Worm (Caenorhabditis elegans) whole organism, late embryonic: Measurements from ENCODE around the gene C28D4.4.

Source experiments
- C08G9.2 ChIP-seq: sonication (generic microtip); optimal IDR thresholded peaks from 2 replicates; lab custom pipeline; 2016; ENCODE audit warnings: mild to moderate bottlenecking, missing genetic modification characterization, moderate library complexity, missing compliant biosample characterization
- C38D4.7 ChIP-seq: fragments of 200-800 bp; sonication (Bioruptor generic); optimal IDR thresholded peaks from 2 replicates; lab custom pipeline; 2018; ENCODE audit warnings: mild to moderate bottlenecking, missing genetic modification characterization, moderate library complexity, missing compliant biosample characterization
- F13H6.1 ChIP-seq: sonication (generic microtip); optimal IDR thresholded peaks from 2 replicates; lab custom pipeline; 2016; ENCODE audit warnings: missing genetic modification characterization, missing compliant biosample characterization
- K02D7.2 ChIP-seq: sonication (generic microtip); optimal IDR thresholded peaks from 2 replicates; lab custom pipeline; 2017; ENCODE audit warnings: mild to moderate bottlenecking, missing genetic modification characterization, missing compliant biosample characterization
- T23F11.4 ChIP-seq: fragments of 200-800 bp; sonication (Bioruptor generic); optimal IDR thresholded peaks from 2 replicates; lab custom pipeline; 2018; ENCODE audit warnings: mild to moderate bottlenecking, missing genetic modification characterization, missing compliant biosample characterization
- ceh-14 ChIP-seq: sonication (generic microtip); optimal IDR thresholded peaks from 2 replicates; lab custom pipeline; 2016; ENCODE audit warnings: missing genotype, missing genetic modification characterization, missing compliant biosample characterization
- ceh-18 ChIP-seq: sonication (generic microtip); optimal IDR thresholded peaks from 2 replicates; lab custom pipeline; 2016; ENCODE audit warnings: missing genetic modification characterization, missing compliant biosample characterization
- ceh-24 ChIP-seq: sonication (generic microtip); optimal IDR thresholded peaks from 2 replicates; lab custom pipeline; 2016; ENCODE audit warnings: mild to moderate bottlenecking, missing genetic modification characterization, missing compliant biosample characterization
- ceh-9 ChIP-seq: sonication (generic microtip); optimal IDR thresholded peaks from 2 replicates; lab custom pipeline; 2016; ENCODE audit warnings: mild to moderate bottlenecking, missing genetic modification characterization, inconsistent platforms, missing compliant biosample characterization
- che-1 ChIP-seq: sonication (generic microtip); optimal IDR thresholded peaks from 2 replicates; lab custom pipeline; 2016; ENCODE audit warnings: mild to moderate bottlenecking, missing genetic modification characterization, missing compliant biosample characterization
- dve-1 ChIP-seq: sonication (generic microtip); optimal IDR thresholded peaks from 2 replicates; lab custom pipeline; 2017; ENCODE audit warnings: antibody characterized with exemption, mild to moderate bottlenecking, missing genetic modification characterization, missing compliant biosample characterization
- elt-2 ChIP-seq: sonication (generic microtip); optimal IDR thresholded peaks from 2 replicates; lab custom pipeline; 2016; ENCODE audit warnings: missing genetic modification reagents, missing genetic modification characterization, missing compliant biosample characterization
- eyg-1 ChIP-seq: sonication (generic microtip); optimal IDR thresholded peaks from 2 replicates; lab custom pipeline; 2016; ENCODE audit warnings: missing genotype, missing genetic modification characterization, missing compliant biosample characterization
- fkh-10 ChIP-seq: fragments of 150-350 bp; optimal IDR thresholded peaks from 2 replicates; lab custom pipeline; 2014; ENCODE audit warnings: missing biosample characterization, missing genetic modification reagents, missing genetic modification characterization
- fkh-6 ChIP-seq: sonication (generic microtip); optimal IDR thresholded peaks from 2 replicates; lab custom pipeline; 2016; ENCODE audit warnings: missing genetic modification characterization, missing compliant biosample characterization
- gmeb-2 ChIP-seq: sonication (generic microtip); optimal IDR thresholded peaks from 2 replicates; lab custom pipeline; 2016; ENCODE audit warnings: missing genetic modification characterization, inconsistent platforms, missing compliant biosample characterization
- hlh-15 ChIP-seq: sonication (generic microtip); optimal IDR thresholded peaks from 2 replicates; lab custom pipeline; 2016; ENCODE audit warnings: missing genetic modification characterization, missing compliant biosample characterization
- hlh-6 ChIP-seq: sonication (generic microtip); optimal IDR thresholded peaks from 2 replicates; lab custom pipeline; 2016; ENCODE audit warnings: missing genotype, missing genetic modification characterization, missing compliant biosample characterization
- lin-11 ChIP-seq: fragments of 200-800 bp; sonication (Bioruptor generic); optimal IDR thresholded peaks from 2 replicates; lab custom pipeline; 2018; ENCODE audit warnings: mild to moderate bottlenecking, missing genetic modification characterization, missing compliant biosample characterization
- mec-3 ChIP-seq: sonication (generic microtip); optimal IDR thresholded peaks from 2 replicates; lab custom pipeline; 2016; ENCODE audit warnings: borderline replicate concordance, missing genetic modification characterization, missing compliant biosample characterization
- nfya-1 ChIP-seq: sonication (generic microtip); optimal IDR thresholded peaks from 2 replicates; lab custom pipeline; 2017; ENCODE audit warnings: missing genetic modification characterization, mild to moderate bottlenecking, missing compliant biosample characterization, antibody characterized with exemption, moderate library complexity
- nhr-232 ChIP-seq: sonication (generic microtip); optimal IDR thresholded peaks from 2 replicates; lab custom pipeline; 2016; ENCODE audit warnings: missing genetic modification characterization, missing compliant biosample characterization
- npax-4 ChIP-seq: sonication (generic microtip); optimal IDR thresholded peaks from 2 replicates; lab custom pipeline; 2016; ENCODE audit warnings: missing genetic modification characterization, missing compliant biosample characterization
- pha-2 ChIP-seq: sonication (generic microtip); optimal IDR thresholded peaks from 2 replicates; lab custom pipeline; 2017; ENCODE audit warnings: mild to moderate bottlenecking, missing genetic modification characterization, missing compliant biosample characterization
- pha-4 ChIP-seq: fragments of 150-350 bp; optimal IDR thresholded peaks from 2 replicates; lab custom pipeline; 2018; ENCODE audit warnings: missing biosample characterization, missing genetic modification reagents, missing genetic modification characterization
- pros-1 ChIP-seq: fragments of 150-350 bp; optimal IDR thresholded peaks from 2 replicates; lab custom pipeline; 2014; ENCODE audit warnings: missing biosample characterization, missing genetic modification reagents, missing genetic modification characterization
- ref-2 ChIP-seq: sonication (generic microtip); optimal IDR thresholded peaks from 2 replicates; lab custom pipeline; 2016; ENCODE audit warnings: missing genetic modification characterization, missing compliant biosample characterization
- sdc-2 ChIP-seq: sonication (generic microtip); optimal IDR thresholded peaks from 2 replicates; lab custom pipeline; 2016; ENCODE audit warnings: missing genotype, missing genetic modification characterization, missing compliant biosample characterization
- sox-2 ChIP-seq: fragments of 200-800 bp; sonication (Bioruptor generic); IDR thresholded peaks from 2 replicates; pipeline ENCODE4 v1.3.6; 2022; ENCODE audit warnings: missing genetic modification reagents, missing genetic modification characterization, missing compliant biosample characterization
- tbx-2 ChIP-seq: sonication (generic microtip); optimal IDR thresholded peaks from 2 replicates; lab custom pipeline; 2016; ENCODE audit warnings: missing genetic modification characterization, missing compliant biosample characterization
- ttx-3 ChIP-seq: sonication (generic microtip); optimal IDR thresholded peaks from 2 replicates; lab custom pipeline; 2016; ENCODE audit warnings: missing genetic modification reagents, missing genetic modification characterization, missing compliant biosample characterization
- unc-3 ChIP-seq, 2 experiments: fragments of 200-800 bp in 1 of 2; sonication (Bioruptor generic) in 1 of 2; sonication (generic microtip) in 1 of 2; conservative IDR thresholded peaks in 1 of 2; optimal IDR thresholded peaks in 1 of 2; 2 replicates each; pipeline versions ENCODE4 v1.3.6 to Lab custom; 2016 to 2022; ENCODE audit warnings: missing compliant biosample characterization in 2 of 2, missing genetic modification characterization in 2 of 2, missing genetic modification reagents in 1 of 2
- unc-86 ChIP-seq: sonication (generic microtip); optimal IDR thresholded peaks from 2 replicates; lab custom pipeline; 2016; ENCODE audit warnings: missing genetic modification characterization, missing compliant biosample characterization

C28D4.4 gene

DNA sequence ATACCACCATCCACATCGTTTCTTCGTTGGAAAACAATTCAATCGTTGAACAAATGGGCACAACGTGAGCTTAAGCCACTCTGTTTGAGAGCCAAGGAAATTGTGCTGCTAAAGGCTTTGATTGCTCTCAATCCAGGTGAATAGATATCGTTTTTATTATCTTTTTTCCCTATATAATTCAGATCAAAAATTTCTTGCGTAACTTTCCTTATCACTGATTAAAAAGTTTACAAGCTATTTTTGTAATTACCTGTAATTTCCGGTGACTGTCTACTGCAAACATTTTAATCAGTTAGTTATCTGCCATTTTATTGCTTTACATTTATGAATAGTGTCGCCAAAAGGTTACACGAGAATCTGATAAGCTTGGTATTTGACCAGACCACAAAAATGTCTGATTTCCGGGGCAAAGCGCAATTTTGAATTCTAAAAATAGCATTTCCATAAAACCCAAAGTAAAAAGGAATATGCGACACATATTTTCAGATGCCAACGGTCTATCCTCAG lies 17.9 kb upstream of the C28D4.4 start:
- TF ChIP-seq npax-4 (tag; lab: Kevin White, UChicago), result no peak
- TF ChIP-seq ceh-14 (tag; lab: Kevin White, UChicago), result no peak
- TF ChIP-seq gmeb-2 (tag; lab: Kevin White, UChicago), result no peak
- TF ChIP-seq nhr-232, result no peak
- TF ChIP-seq nfya-1 (tag; lab: Kevin White, UChicago), result no peak
- no peak for TF ChIP-seq sox-2 (GFP tag; lab: Robert Waterston, UW)
- TF ChIP-seq pha-2, result no peak
- TF ChIP-seq K02D7.2 (tag; lab: Kevin White, UChicago), result no peak
- no peak for TF ChIP-seq che-1 (tag; lab: Kevin White, UChicago)
- no peak for TF ChIP-seq ceh-9 (tag; lab: Kevin White, UChicago)
- TF ChIP-seq eyg-1 (tag; lab: Kevin White, UChicago), result no peak
- no peak for TF ChIP-seq C38D4.7 (GFP tag; lab: Kevin White, UChicago)
- TF ChIP-seq ceh-24 (tag; lab: Kevin White, UChicago), result no peak

DNA sequence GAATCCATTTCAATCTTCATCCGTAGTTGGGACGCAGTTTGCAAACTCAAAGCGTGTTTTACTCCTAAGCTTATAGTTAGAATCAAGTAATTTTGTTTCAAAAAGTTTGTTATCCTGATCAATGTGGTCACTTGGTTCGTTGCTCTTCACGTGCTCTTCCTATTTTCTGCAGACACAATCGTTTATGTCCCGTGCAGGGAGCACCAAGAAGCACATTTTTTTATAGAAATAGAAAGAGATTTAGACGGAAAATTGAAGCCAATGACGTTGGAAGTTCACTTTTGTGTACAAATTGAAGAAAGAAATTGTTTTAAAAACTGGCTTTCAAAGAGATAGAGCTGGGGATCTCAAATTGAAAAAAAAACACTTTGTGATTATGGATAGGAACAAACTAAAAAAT lies 16.9 kb upstream of the C28D4.4 start:
- TF ChIP-seq hlh-15 (tag; lab: Kevin White, UChicago) (no peak), unc-86 (tag; lab: Kevin White, UChicago) (no peak), hlh-6 (no peak), sdc-2 (tag; lab: Kevin White, UChicago) (no peak)
- TF ChIP-seq, all 69 proteins: peak for 0

DNA sequence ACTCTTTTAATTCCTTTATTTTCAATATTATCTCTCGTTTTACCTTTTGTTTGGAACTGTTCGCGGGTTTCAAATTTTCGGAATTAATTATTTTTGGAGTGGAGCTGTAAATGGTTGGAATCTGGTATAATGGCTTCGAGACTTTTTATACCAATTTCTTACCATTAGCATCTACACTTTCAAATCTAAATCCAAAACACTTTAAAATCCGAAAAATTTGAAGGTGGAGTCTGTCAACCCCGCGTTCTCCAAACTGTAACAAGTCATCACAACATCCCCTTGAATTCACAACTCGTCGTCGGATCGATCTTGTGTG lies 12.6 kb upstream of the C28D4.4 start, which contains the start of gene nhr-97:
Gene nhr-97 (plus strand): TSS at position 217 of the 316 bp plus-strand sequence.
- TF ChIP-seq ceh-18 (tag; lab: Kevin White, UChicago) (no peak), pha-4 (tag; lab: Kevin White, UChicago) (no peak), unc-3 (GFP tag; conservative IDR thresholded peaks at IDR 0.05; lab: Robert Waterston, UW) (no peak), unc-3 (tag; optimal IDR thresholded peaks at IDR 0.05; lab: Kevin White, UChicago) (no peak), C38D4.7 (GFP tag; lab: Kevin White, UChicago) (no peak), tbx-2 (no peak)

- TF ChIP-seq fkh-10 (GFP tag; lab: Kevin White, UChicago), result no peak
- TF ChIP-seq F13H6.1 (tag; lab: Kevin White, UChicago), result no peak
- TF ChIP-seq npax-4 (tag; lab: Kevin White, UChicago), result no peak
- no peak for TF ChIP-seq fkh-6
- TF ChIP-seq pros-1 (tag; lab: Kevin White, UChicago), result no peak
- no peak for TF ChIP-seq C08G9.2 (tag; lab: Kevin White, UChicago)
- TF ChIP-seq, all 69 proteins: peak for 0
Measured at ce11 chrIV:9756647-9757424, 12.0 kb upstream of the C28D4.4 start.

DNA sequence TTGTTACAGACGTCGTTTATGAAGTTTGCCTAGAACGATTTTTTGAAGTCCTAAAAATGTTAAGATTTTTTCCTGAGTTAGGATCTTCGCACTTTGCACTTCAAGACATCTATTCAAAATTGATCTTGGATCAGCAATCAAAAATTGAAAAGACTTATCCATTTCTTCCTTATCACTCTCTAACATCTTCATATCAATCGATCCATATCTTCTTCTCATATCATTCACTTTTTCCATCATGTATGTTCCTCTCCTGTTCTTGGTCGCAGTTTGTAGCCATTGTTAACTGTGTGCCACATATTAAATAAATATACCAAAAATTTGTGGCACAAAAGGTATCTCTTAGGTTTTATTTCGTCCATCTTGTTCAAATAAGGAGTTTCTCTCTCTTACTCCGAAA lies 10.9 kb upstream of the C28D4.4 start:
- TF ChIP-seq ceh-24 (tag; lab: Kevin White, UChicago) (no peak), ref-2 (tag; lab: Kevin White, UChicago) (no peak), fkh-10 (GFP tag; lab: Kevin White, UChicago) (no peak), dve-1 (tag; lab: Kevin White, UChicago) (no peak), ttx-3 (no peak), elt-2 (tag; lab: Kevin White, UChicago) (no peak), nfya-1 (tag; lab: Kevin White, UChicago) (no peak), fkh-6 (no peak), lin-11 (tag; lab: Kevin White, UChicago) (no peak), mec-3 (no peak), T23F11.4 (GFP tag; lab: Kevin White, UChicago) (no peak)
